Worm (Caenorhabditis elegans): Measurements from ENCODE around the gene phat-4.

DNA sequence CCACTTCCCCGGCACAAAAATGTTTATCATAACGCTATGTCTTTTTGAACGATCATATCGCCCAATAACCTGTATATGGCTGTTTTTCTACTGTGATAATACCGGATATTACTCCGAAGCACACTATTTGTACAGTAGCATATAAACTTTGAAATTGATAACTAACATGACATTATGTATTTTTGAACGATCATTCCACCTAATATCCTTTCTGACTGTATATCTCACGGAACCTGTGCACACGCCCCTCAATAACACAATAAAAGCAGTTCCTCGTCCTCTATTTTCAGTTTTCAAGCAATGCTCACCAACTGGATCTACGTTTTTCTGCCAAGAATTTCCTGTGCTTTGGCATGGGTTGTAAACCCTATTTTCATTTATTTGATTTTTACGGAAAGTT, 28.1 kb upstream of the phat-4 start, which contains the start of gene srj-40:
- TF ChIP-seq jun-1 (tag; optimal IDR thresholded peaks at IDR 0.05): no peak
- no peak for TF ChIP-seq lin-13 (GFP tag; optimal IDR thresholded peaks at IDR 0.05)
- no peak for TF ChIP-seq unc-130 (tag; optimal IDR thresholded peaks at IDR 0.05)
- TF ChIP-seq ama-1 (optimal IDR thresholded peaks at IDR 0.05): no peak
- no peak for TF ChIP-seq lsy-2 (tag; optimal IDR thresholded peaks at IDR 0.05)
- TF ChIP-seq fos-1 (tag; optimal IDR thresholded peaks at IDR 0.05): no peak
- no peak for TF ChIP-seq nhr-77 (tag; optimal IDR thresholded peaks at IDR 0.05)
- TF ChIP-seq sptf-1 (tag; optimal IDR thresholded peaks at IDR 0.05): no peak
- TF ChIP-seq sup-37 (GFP tag; optimal IDR thresholded peaks at IDR 0.05): no peak
- TF ChIP-seq dpl-1 (GFP tag; optimal IDR thresholded peaks at IDR 0.05): no peak
- no peak for TF ChIP-seq ceh-82 (tag; optimal IDR thresholded peaks at IDR 0.05)
